Fruit fly (Drosophila melanogaster): ENCODE results near the gene CG15534.

DNA sequence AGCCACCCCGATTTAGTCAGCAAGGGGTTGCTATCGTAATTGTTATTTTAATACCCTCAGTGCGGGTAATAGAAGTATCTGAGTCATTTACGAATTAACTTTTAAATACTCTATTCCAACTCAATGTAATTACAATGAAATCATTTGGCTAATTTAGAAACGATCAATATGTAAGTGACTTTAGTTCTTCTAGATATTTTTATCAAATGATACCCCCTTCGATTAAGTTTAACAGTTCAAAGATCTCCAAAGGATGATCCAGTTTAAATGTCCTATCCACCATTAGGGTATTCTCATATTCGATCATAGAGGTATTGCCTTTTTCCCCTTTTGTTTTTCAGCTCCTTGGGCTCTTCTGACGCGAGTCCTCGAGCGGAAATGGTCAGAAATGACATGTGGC, 38.0 kb upstream of the CG15534 start:
- TF ChIP-seq woc (GFP tag; optimal IDR thresholded peaks at IDR 0.05): peak; percentile 35
- no peak for TF ChIP-seq psq (GFP tag; optimal IDR thresholded peaks at IDR 0.05)
- peak in 1 of 2 experiments; percentile 1 for TF ChIP-seq foxo (GFP tag; optimal IDR thresholded peaks at IDR 0.05)
- TF ChIP-seq Dfd (GFP tag; optimal IDR thresholded peaks at IDR 0.05): no peak
- no peak for TF ChIP-seq usp (GFP tag; optimal IDR thresholded peaks at IDR 0.05)
- TF ChIP-seq Rel (GFP tag; optimal IDR thresholded peaks at IDR 0.05): no peak
- no peak for TF ChIP-seq Rel (tag; optimal IDR thresholded peaks at IDR 0.05)
- no peak for TF ChIP-seq Jra (GFP tag; optimal IDR thresholded peaks at IDR 0.05)
- no peak for TF ChIP-seq tai (GFP tag; optimal IDR thresholded peaks at IDR 0.05)
- TF ChIP-seq h (GFP tag; optimal IDR thresholded peaks at IDR 0.05): no peak
- no peak for TF ChIP-seq jim (GFP tag; optimal IDR thresholded peaks at IDR 0.05)
- TF ChIP-seq pan (optimal IDR thresholded peaks at IDR 0.05): no peak

Data from whole organism, wandering third instar larva.